ENCODE assay signal across 1 fruit fly cellular context in the genomic region with DNA sequence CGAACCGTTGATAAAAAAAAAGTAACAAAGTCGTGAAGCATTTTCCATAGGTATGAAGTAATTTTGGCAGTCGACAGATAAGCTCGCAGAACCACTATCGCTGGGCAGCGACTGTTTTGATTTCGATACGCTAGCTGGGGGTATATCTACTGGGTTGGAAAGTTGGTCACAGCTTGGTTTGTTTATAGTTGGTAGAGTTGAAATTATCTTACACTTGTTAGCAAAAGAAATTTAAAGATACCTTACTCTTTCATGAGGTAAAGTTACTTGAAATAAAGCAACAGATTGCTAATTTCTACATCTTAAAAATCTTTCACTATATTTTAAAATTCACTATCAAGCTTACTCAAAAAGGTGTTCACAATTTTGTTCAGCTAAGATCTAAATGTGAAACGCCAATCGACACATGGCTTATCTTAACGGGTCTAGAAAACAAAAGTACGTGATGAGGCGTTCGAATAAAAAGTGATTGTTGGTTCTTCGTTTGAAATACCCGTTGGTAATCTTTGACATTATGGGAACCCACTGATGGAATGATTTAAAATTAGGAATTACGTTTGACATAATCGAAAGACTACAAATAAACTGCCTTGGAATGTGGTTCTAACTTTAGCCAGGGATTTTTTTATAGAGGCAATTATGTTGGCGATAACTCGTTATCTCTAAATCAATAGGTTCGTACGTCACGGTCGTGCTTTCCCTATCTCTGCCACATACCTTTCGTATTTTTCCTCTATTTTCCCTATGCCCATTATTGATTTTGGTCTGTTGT.
TF ChIP-seq lines count a peak whose summit lies in the region.

No protein-coding gene starts in this region.

TF ChIP-seq in whole organism, embryonic, 481 proteins besides CTCF, POLR2A, EP300 and RAD21 (continued from another document):
- TF ChIP-seq Atf3 (GFP tag; optimal IDR thresholded peaks at IDR 0.05; lab: Kevin White, UChicago): no peak
